Fruit fly (Drosophila melanogaster) whole organism: Measurements from ENCODE around the gene Sfp24Ba.

ENCODE experiments used
- CG8478 ChIP-seq: fragments of >200 bp; optimal IDR thresholded peaks from 2 replicates; lab custom pipeline; 2018; ENCODE audit warnings: inconsistent platforms
- Dll ChIP-seq: fragments of >200 bp; optimal IDR thresholded peaks from 2 replicates; lab custom pipeline; 2017
- EcR ChIP-seq, 2 experiments: fragments of >200 bp; optimal IDR thresholded peaks; 2 replicates each; lab custom pipeline; 2017; ENCODE audit warnings: missing biosample characterization in 2 of 2, missing genetic modification characterization in 2 of 2, missing genetic modification reagents in 2 of 2
- pan ChIP-seq: fragments of >200 bp; optimal IDR thresholded peaks from 2 replicates; lab custom pipeline; 2017
- psq ChIP-seq: fragments of >200 bp; optimal IDR thresholded peaks from 2 replicates; lab custom pipeline; 2017

- TF ChIP-seq EcR (GFP tag; optimal IDR thresholded peaks at IDR 0.05; lab: Kevin White, UChicago) (no peak), psq (lab: Kevin White, UChicago) (no peak), CG8478 (lab: Kevin White, UChicago) (no peak), pan (lab: Kevin White, UChicago) (no peak), Dll (lab: Kevin White, UChicago) (no peak)
These were observed 24.1 kb upstream of the Sfp24Ba start, which contains the start of gene CG16704 for dm6 chr2L:3692466-3692865.
